Fruit fly (Drosophila melanogaster) whole organism, wandering third instar larva: Measurements from ENCODE around the gene CG31103.

ENCODE experiments used
- CG32264 ChIP-seq: fragments of 200-800 bp; sonication (Bioruptor generic); optimal IDR thresholded peaks from 2 replicates; lab custom pipeline; 2016; ENCODE audit warnings: missing biosample characterization, missing genetic modification characterization
- CG9705 ChIP-seq: fragments of 200-800 bp; sonication (Bioruptor generic); optimal IDR thresholded peaks from 2 replicates; lab custom pipeline; 2018; ENCODE audit warnings: missing biosample characterization, mild to moderate bottlenecking, missing genetic modification characterization
- CrebA ChIP-seq: fragments of 200-800 bp; sonication (Bioruptor generic); optimal IDR thresholded peaks from 2 replicates; lab custom pipeline; 2016; ENCODE audit warnings: missing biosample characterization, mild to moderate bottlenecking, missing genetic modification characterization, borderline replicate concordance
- Dif ChIP-seq: fragments of 200-275, 200-300 bp; sonication (Bioruptor generic); optimal IDR thresholded peaks from 2 replicates; lab custom pipeline; 2018; ENCODE audit warnings: missing biosample characterization, missing genetic modification characterization; ENCODE audit not compliant: partially characterized antibody
- GATAd ChIP-seq: sonication (Bioruptor generic); optimal IDR thresholded peaks from 2 replicates; lab custom pipeline; 2016; ENCODE audit warnings: missing biosample characterization, missing genetic modification characterization
- HLH106 ChIP-seq: fragments of 200-800 bp; optimal IDR thresholded peaks from 3 replicates; lab custom pipeline; 2019; ENCODE audit warnings: missing biosample characterization, mild to moderate bottlenecking, missing genetic modification characterization, moderate library complexity
- Hnf4 ChIP-seq: fragments of 200-800 bp; sonication (Bioruptor generic); optimal IDR thresholded peaks from 2 replicates; lab custom pipeline; 2016; ENCODE audit warnings: missing biosample characterization, mild to moderate bottlenecking, missing genetic modification characterization
- Hr83 ChIP-seq: fragments of 200-300 bp; sonication (Bioruptor generic); optimal IDR thresholded peaks from 2 replicates; lab custom pipeline; 2016; ENCODE audit warnings: missing biosample characterization, mild to moderate bottlenecking, missing genetic modification characterization, moderate library complexity; ENCODE audit not compliant: poor library complexity, severe bottlenecking
- Jra ChIP-seq: sonication (Bioruptor generic); optimal IDR thresholded peaks from 2 replicates; lab custom pipeline; 2016; ENCODE audit warnings: missing biosample characterization, missing genetic modification characterization
- Myc ChIP-seq: fragments of >200 bp; optimal IDR thresholded peaks from 2 replicates; lab custom pipeline; 2017
- N ChIP-seq: fragments of >200 bp; optimal IDR thresholded peaks from 2 replicates; lab custom pipeline; 2018; ENCODE audit warnings: missing biosample characterization, missing external identifiers, missing genetic modification characterization
- OdsH ChIP-seq: fragments of 200-800 bp; sonication (Bioruptor generic); optimal IDR thresholded peaks from 2 replicates; lab custom pipeline; 2016; ENCODE audit warnings: missing biosample characterization, mild to moderate bottlenecking, missing genetic modification characterization
- Rel ChIP-seq, 2 experiments: fragments of 200-800 bp; sonication (Bioruptor generic) in 1 of 2; optimal IDR thresholded peaks; 2 replicates in 1 of 2; 3 replicates in 1 of 2; lab custom pipeline; 2016 to 2019; ENCODE audit warnings: mild to moderate bottlenecking in 2 of 2, missing biosample characterization in 2 of 2, missing genetic modification characterization in 2 of 2, moderate library complexity in 1 of 2
- Sp1 ChIP-seq: fragments of 200-800 bp; sonication (Bioruptor generic); optimal IDR thresholded peaks from 3 replicates; lab custom pipeline; 2019; ENCODE audit warnings: missing biosample characterization, mild to moderate bottlenecking, missing genetic modification characterization, moderate library complexity
- Vsx2 ChIP-seq: fragments of 200-300, 225-300 bp; sonication (Bioruptor generic); optimal IDR thresholded peaks from 2 replicates; lab custom pipeline; 2018; ENCODE audit warnings: missing biosample characterization, missing genetic modification characterization; ENCODE audit not compliant: partially characterized antibody
- br ChIP-seq: fragments of 200-800 bp; sonication (Bioruptor generic); optimal IDR thresholded peaks from 2 replicates; lab custom pipeline; 2016; ENCODE audit warnings: missing biosample characterization, missing genetic modification characterization
- brk ChIP-seq: fragments of 200-800 bp; sonication (Bioruptor generic); optimal IDR thresholded peaks from 2 replicates; lab custom pipeline; 2016; ENCODE audit warnings: missing biosample characterization, mild to moderate bottlenecking, missing genetic modification characterization
- dl ChIP-seq, 2 experiments: fragments of 175-275, 200-275 bp in 1 of 2; fragments of 200-275 bp in 1 of 2; sonication (Bioruptor generic); optimal IDR thresholded peaks; lab custom pipeline; 2018; ENCODE audit warnings: mild to moderate bottlenecking in 2 of 2, missing biosample characterization in 2 of 2, missing genetic modification characterization in 2 of 2, moderate library complexity in 2 of 2; ENCODE audit not compliant: partially characterized antibody in 2 of 2, insufficient read depth in 1 of 2
- dmrt93B ChIP-seq: fragments of 200-800 bp; sonication (Bioruptor generic); optimal IDR thresholded peaks from 2 replicates; lab custom pipeline; 2018; ENCODE audit warnings: missing biosample characterization, mild to moderate bottlenecking, missing genetic modification characterization
- dsf ChIP-seq: sonication (Bioruptor generic); optimal IDR thresholded peaks from 2 replicates; lab custom pipeline; 2016; ENCODE audit warnings: missing biosample characterization, missing genetic modification characterization, borderline replicate concordance
- ey ChIP-seq: fragments of 200-800 bp; sonication (Bioruptor generic); optimal IDR thresholded peaks from 2 replicates; lab custom pipeline; 2016; ENCODE audit warnings: missing biosample characterization, missing genetic modification characterization
- foxo ChIP-seq, 2 experiments: fragments of 200-800 bp; sonication (Bioruptor generic); optimal IDR thresholded peaks; 2 replicates in 1 of 2; 3 replicates in 1 of 2; lab custom pipeline; 2016 to 2017; ENCODE audit warnings: missing biosample characterization in 2 of 2, missing genetic modification characterization in 2 of 2
- fru ChIP-seq: fragments of 200-800 bp; sonication (Bioruptor generic); optimal IDR thresholded peaks from 3 replicates; lab custom pipeline; 2016; ENCODE audit warnings: missing biosample characterization, mild to moderate bottlenecking, missing genetic modification characterization
- h ChIP-seq: fragments of 200-800 bp; sonication (Bioruptor generic); optimal IDR thresholded peaks from 3 replicates; lab custom pipeline; 2016; ENCODE audit warnings: missing biosample characterization, mild to moderate bottlenecking, missing genetic modification characterization
- lola ChIP-seq: fragments of >200 bp; optimal IDR thresholded peaks from 2 replicates; lab custom pipeline; 2017; ENCODE audit warnings: missing biosample characterization, missing genetic modification characterization
- pan ChIP-seq: fragments of >200 bp; optimal IDR thresholded peaks from 2 replicates; lab custom pipeline; 2017
- psq ChIP-seq: fragments of 200-800 bp; sonication (Bioruptor generic); optimal IDR thresholded peaks from 3 replicates; lab custom pipeline; 2017; ENCODE audit warnings: missing biosample characterization, mild to moderate bottlenecking, missing genetic modification characterization, moderate library complexity
- rgr ChIP-seq: fragments of 200-800 bp; sonication (Bioruptor generic); optimal IDR thresholded peaks from 3 replicates; lab custom pipeline; 2016; ENCODE audit warnings: missing biosample characterization, mild to moderate bottlenecking, missing genetic modification characterization
- sage ChIP-seq: fragments of 200-800 bp; sonication (Bioruptor generic); optimal IDR thresholded peaks from 2 replicates; lab custom pipeline; 2016; ENCODE audit warnings: missing biosample characterization, mild to moderate bottlenecking, missing genetic modification characterization
- sv ChIP-seq: fragments of 200-800 bp; sonication (Bioruptor generic); optimal IDR thresholded peaks from 3 replicates; lab custom pipeline; 2016; ENCODE audit warnings: missing biosample characterization, missing genetic modification characterization
- tai ChIP-seq: sonication (Bioruptor generic); optimal IDR thresholded peaks from 2 replicates; lab custom pipeline; 2016; ENCODE audit warnings: missing biosample characterization, missing genetic modification characterization
- usp ChIP-seq: fragments of >200 bp; optimal IDR thresholded peaks from 2 replicates; lab custom pipeline; 2017; ENCODE audit warnings: missing biosample characterization, missing genetic modification characterization
- woc ChIP-seq: sonication (Bioruptor generic); optimal IDR thresholded peaks from 2 replicates; lab custom pipeline; 2016; ENCODE audit warnings: missing biosample characterization, mild to moderate bottlenecking, missing genetic modification characterization

Gene CG31103

DNA sequence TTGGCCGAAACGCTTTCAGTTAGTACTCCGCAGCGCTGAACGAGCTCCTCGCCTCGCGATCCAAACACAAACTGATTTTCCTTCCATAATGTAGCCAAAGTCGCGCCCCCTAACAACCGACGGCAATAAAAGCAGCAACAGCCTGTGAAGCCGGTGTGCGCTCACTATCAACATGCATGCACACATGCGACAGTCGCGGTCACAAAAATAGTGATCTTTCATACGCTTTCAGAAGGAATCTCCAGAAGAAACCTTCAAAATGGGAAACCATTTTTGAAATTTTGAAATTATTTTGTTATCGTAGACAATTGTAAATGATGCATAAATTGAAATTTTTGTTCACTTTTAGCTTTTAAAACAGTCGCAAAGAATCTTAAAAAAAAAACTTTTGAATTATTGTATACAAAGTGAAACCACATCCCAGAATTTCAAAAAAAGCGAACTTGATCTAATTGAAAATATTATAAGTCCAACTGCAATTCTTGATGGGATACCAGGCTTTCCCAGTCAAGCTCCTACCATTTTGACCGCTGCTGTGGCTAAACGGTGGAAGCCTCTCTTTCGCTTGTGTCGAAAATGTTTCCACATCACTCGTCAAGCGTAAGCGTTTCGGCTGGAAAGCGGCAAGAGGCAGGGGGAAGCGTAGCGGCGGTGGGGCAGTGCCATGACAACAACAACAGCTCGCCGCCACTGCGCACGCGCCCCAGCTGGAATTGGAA, 13.3 kb downstream of the CG31103 start, which contains the start of gene Cad96Cb:
Gene Cad96Cb (minus strand): TSS at position 51 of the 719 bp plus-strand sequence.
- peak; percentile 86 for TF ChIP-seq HLH106
- peak; percentile 47 for TF ChIP-seq sage (GFP tag; lab: Kevin White, UChicago)
- TF ChIP-seq OdsH (GFP tag; lab: Kevin White, UChicago), result peak; percentile 86
- TF ChIP-seq dl (GFP tag; optimal IDR thresholded peaks at IDR 0.05; lab: Kevin White, UChicago; ENCODE audit: insufficient read depth in 1 of 2, partially characterized antibody in 2 of 2), result peak in 1 of 2 experiments; percentile 15
- TF ChIP-seq Sp1 (GFP tag; lab: Kevin White, UChicago), result peak; percentile 91
- peak; percentile 88 for TF ChIP-seq h (GFP tag; lab: Kevin White, UChicago)
- TF ChIP-seq dsf (GFP tag; lab: Kevin White, UChicago), result peak; percentile 14
- TF ChIP-seq br (GFP tag; lab: Kevin White, UChicago), result peak; percentile 86
- no peak for TF ChIP-seq Dif (GFP tag; lab: Kevin White, UChicago)
- peak; percentile 70 for TF ChIP-seq CG9705
- TF ChIP-seq GATAd (GFP tag; lab: Kevin White, UChicago), result peak; percentile 13
- TF ChIP-seq psq (GFP tag; lab: Kevin White, UChicago), result peak; percentile 84
- TF ChIP-seq sv (GFP tag; lab: Kevin White, UChicago), result peak; percentile 73
- no peak for TF ChIP-seq usp (GFP tag; lab: Kevin White, UChicago)
- peak; percentile 66 for TF ChIP-seq Jra (GFP tag; lab: Kevin White, UChicago)
- peak; percentile 63 for TF ChIP-seq CG32264 (GFP tag; lab: Kevin White, UChicago)
- TF ChIP-seq dmrt93B (GFP tag; lab: Kevin White, UChicago), result peak; percentile 87
- TF ChIP-seq foxo (GFP tag; optimal IDR thresholded peaks at IDR 0.05; lab: Kevin White, UChicago), result peak in 1 of 2 experiments; percentile 89
- TF ChIP-seq Hr83, result peak; percentile 9
- no peak for TF ChIP-seq pan (lab: Kevin White, UChicago)
- peak; percentile 86 for TF ChIP-seq ey (GFP tag; lab: Kevin White, UChicago)
- no peak for TF ChIP-seq N
- TF ChIP-seq Hnf4 (GFP tag; lab: Kevin White, UChicago), result peak; percentile 53
- no peak for TF ChIP-seq tai (GFP tag; lab: Kevin White, UChicago)
- TF ChIP-seq woc, result peak; percentile 93
- no peak for TF ChIP-seq CrebA (GFP tag; lab: Kevin White, UChicago)
- peak; percentile 84 for TF ChIP-seq rgr (GFP tag; lab: Kevin White, UChicago)
- peak; percentile 90 for TF ChIP-seq fru (GFP tag; lab: Kevin White, UChicago)
- TF ChIP-seq Rel (GFP tag; optimal IDR thresholded peaks at IDR 0.05; lab: Kevin White, UChicago), result peak; percentile 31
- peak; percentile 6 for TF ChIP-seq Rel (tag; optimal IDR thresholded peaks at IDR 0.05; lab: Kevin White, UChicago)
- no peak for TF ChIP-seq lola (GFP tag; lab: Kevin White, UChicago)

dm6 chr3R:25235362-25235761, 16.2 kb downstream of the CG31103 start, which contains the start of gene Sil1:
Gene Sil1 (minus strand): TSS chr3R:25235529.
- TF ChIP-seq Vsx2 (no peak), Sp1 (GFP tag; lab: Kevin White, UChicago) (no peak), rgr (GFP tag; lab: Kevin White, UChicago) (peak; percentile 10), dmrt93B (GFP tag; lab: Kevin White, UChicago) (no peak), brk (no peak), dl (GFP tag; optimal IDR thresholded peaks at IDR 0.05; lab: Kevin White, UChicago; ENCODE audit: insufficient read depth in 1 of 2, partially characterized antibody in 2 of 2) (no peak), sv (GFP tag; lab: Kevin White, UChicago) (no peak)

dm6 chr3R:25236121-25236520, 17.0 kb downstream of the CG31103 start:
- TF ChIP-seq ey (GFP tag; lab: Kevin White, UChicago), result no peak
- no peak for TF ChIP-seq Rel (GFP tag; optimal IDR thresholded peaks at IDR 0.05; lab: Kevin White, UChicago)
- TF ChIP-seq Rel (tag; optimal IDR thresholded peaks at IDR 0.05; lab: Kevin White, UChicago), result no peak
- TF ChIP-seq Vsx2, result no peak
- no peak for TF ChIP-seq Myc
- TF ChIP-seq Hnf4 (GFP tag; lab: Kevin White, UChicago), result no peak
- TF ChIP-seq usp (GFP tag; lab: Kevin White, UChicago), result no peak
